Fruit fly (Drosophila melanogaster) whole organism: ENCODE results near the gene RhoGAP19D.

Experiments
- EcR ChIP-seq, 2 experiments: fragments of >200 bp; optimal IDR thresholded peaks; 2 replicates each; lab custom pipeline; 2017; ENCODE audit warnings: missing biosample characterization in 2 of 2, missing genetic modification characterization in 2 of 2, missing genetic modification reagents in 2 of 2
- psq ChIP-seq: fragments of >200 bp; optimal IDR thresholded peaks from 2 replicates; lab custom pipeline; 2017
- usp ChIP-seq: fragments of >200 bp; optimal IDR thresholded peaks from 2 replicates; lab custom pipeline; 2017; ENCODE audit warnings: missing biosample characterization, missing genetic modification characterization, mixed read lengths

dm6 chrX:20466382-20466928 lies 44.0 kb downstream of the RhoGAP19D start:
- TF ChIP-seq psq (lab: Kevin White, UChicago) (no peak), usp (GFP tag; lab: Kevin White, UChicago) (no peak), EcR (GFP tag; optimal IDR thresholded peaks at IDR 0.05; lab: Kevin White, UChicago) (no peak)
